Worm (Caenorhabditis elegans) whole organism, L3 larva: ENCODE measurements around the gene clec-177.

ENCODE experiments used
- aly-2 ChIP-seq: fragments of 150-350 bp; optimal IDR thresholded peaks from 2 replicates; lab custom pipeline; 2014; ENCODE audit warnings: missing biosample characterization, missing genetic modification characterization
- elt-2 ChIP-seq: sonication (generic microtip); optimal IDR thresholded peaks from 2 replicates; lab custom pipeline; 2016; ENCODE audit warnings: missing genetic modification reagents, mild to moderate bottlenecking, missing genetic modification characterization, missing compliant biosample characterization
- nfya-1 ChIP-seq: sonication (generic microtip); optimal IDR thresholded peaks from 2 replicates; lab custom pipeline; 2017; ENCODE audit warnings: missing genetic modification characterization, mild to moderate bottlenecking, missing compliant biosample characterization, antibody characterized with exemption, moderate library complexity; ENCODE audit not compliant: insufficient read depth
- nhr-23 ChIP-seq: fragments of 150-350 bp; optimal IDR thresholded peaks from 2 replicates; lab custom pipeline; 2014; ENCODE audit warnings: missing biosample characterization, missing genetic modification reagents, missing genetic modification characterization

DNA sequence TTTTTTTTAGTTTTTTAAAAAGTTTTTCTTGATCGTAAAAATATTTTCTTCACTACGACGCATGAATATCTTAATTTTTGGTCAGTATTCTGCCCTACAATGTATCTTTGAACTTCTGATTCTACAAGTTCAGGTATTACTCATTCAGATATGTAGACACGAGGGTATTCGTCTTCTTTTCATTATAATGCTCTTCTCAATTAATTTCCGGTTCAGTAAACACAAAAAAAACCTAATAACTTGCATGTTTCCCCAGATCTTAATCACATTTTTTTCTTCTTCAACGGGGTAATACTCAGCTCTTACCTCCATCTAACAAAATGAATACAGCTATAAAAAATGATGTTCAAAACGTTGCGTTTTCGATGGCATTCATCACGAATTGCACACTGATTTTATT, 5.7 kb downstream of the clec-177 start, which contains the start of gene str-162:
- no peak for TF ChIP-seq elt-2 (tag; lab: Kevin White, UChicago)
- TF ChIP-seq nhr-23 (tag; lab: Kevin White, UChicago) = no peak
- no peak for TF ChIP-seq aly-2 (tag; lab: Kevin White, UChicago)
- no peak for TF ChIP-seq nfya-1 (tag; lab: Kevin White, UChicago)
